Worm (Caenorhabditis elegans) whole organism, L3 larva: ENCODE results near the gene D2023.6.

Experiments
- R02D3.7 ChIP-seq: fragments of 150-350 bp; optimal IDR thresholded peaks from 2 replicates; lab custom pipeline; 2014; ENCODE audit warnings: missing biosample characterization, missing genetic modification characterization
- ZK546.5 ChIP-seq: sonication (generic microtip); optimal IDR thresholded peaks from 2 replicates; lab custom pipeline; 2017; ENCODE audit warnings: missing biosample characterization, missing genetic modification characterization
- aly-2 ChIP-seq: fragments of 150-350 bp; optimal IDR thresholded peaks from 2 replicates; lab custom pipeline; 2014; ENCODE audit warnings: missing biosample characterization, missing genetic modification characterization
- ama-1 ChIP-seq: fragments of 150-350 bp; optimal IDR thresholded peaks from 2 replicates; lab custom pipeline; 2018
- ceh-16 ChIP-seq: sonication (generic microtip); optimal IDR thresholded peaks from 2 replicates; lab custom pipeline; 2017; ENCODE audit warnings: missing biosample characterization, missing genetic modification characterization
- ceh-28 ChIP-seq: fragments of 150-350 bp; optimal IDR thresholded peaks from 2 replicates; lab custom pipeline; 2014; ENCODE audit warnings: missing biosample characterization, missing genetic modification reagents, missing genetic modification characterization
- ceh-82 ChIP-seq: fragments of 150-350 bp; optimal IDR thresholded peaks from 2 replicates; lab custom pipeline; 2014; ENCODE audit warnings: missing biosample characterization, missing genetic modification characterization
- ceh-9 ChIP-seq: sonication (generic microtip); optimal IDR thresholded peaks from 2 replicates; lab custom pipeline; 2018; ENCODE audit warnings: missing biosample characterization, missing genetic modification characterization
- daf-12 ChIP-seq: fragments of 150-350 bp; optimal IDR thresholded peaks from 2 replicates; lab custom pipeline; 2014; ENCODE audit warnings: missing biosample characterization, missing genetic modification reagents, missing genetic modification characterization
- egl-27 ChIP-seq: sonication (generic microtip); optimal IDR thresholded peaks from 4 replicates; lab custom pipeline; 2017; ENCODE audit warnings: missing biosample characterization, missing genetic modification reagents, missing genetic modification characterization
- egl-5 ChIP-seq: fragments of 150-350 bp; optimal IDR thresholded peaks from 2 replicates; lab custom pipeline; 2017; ENCODE audit warnings: missing biosample characterization, missing genetic modification reagents, missing genetic modification characterization, inconsistent platforms
- elt-1 ChIP-seq: fragments of 150-350 bp; optimal IDR thresholded peaks from 2 replicates; lab custom pipeline; 2014; ENCODE audit warnings: missing biosample characterization, missing genetic modification characterization
- elt-2 ChIP-seq: sonication (generic microtip); optimal IDR thresholded peaks from 2 replicates; lab custom pipeline; 2016; ENCODE audit warnings: missing genetic modification reagents, mild to moderate bottlenecking, missing genetic modification characterization, missing compliant biosample characterization
- elt-3 ChIP-seq, 3 experiments: fragments of 150-350 bp in 1 of 3; sonication (generic microtip) in 2 of 3; optimal IDR thresholded peaks; 2 replicates in 2 of 3; 4 replicates in 1 of 3; lab custom pipeline; 2014 to 2017; ENCODE audit warnings: missing biosample characterization in 3 of 3, missing genetic modification characterization in 3 of 3
- eor-1 ChIP-seq, 2 experiments: fragments of 150-350 bp; optimal IDR thresholded peaks; 2 replicates each; lab custom pipeline; 2014 to 2018; ENCODE audit warnings: missing biosample characterization in 2 of 2, missing genetic modification characterization in 2 of 2
- fkh-10 ChIP-seq: sonication (generic microtip); optimal IDR thresholded peaks from 2 replicates; lab custom pipeline; 2017; ENCODE audit warnings: missing biosample characterization, missing genetic modification reagents, missing genetic modification characterization
- fkh-2 ChIP-seq: fragments of 150-350 bp; optimal IDR thresholded peaks from 2 replicates; lab custom pipeline; 2014; ENCODE audit warnings: missing biosample characterization, missing genetic modification reagents, missing genetic modification characterization
- fos-1 ChIP-seq: fragments of 150-350 bp; optimal IDR thresholded peaks from 2 replicates; lab custom pipeline; 2014; ENCODE audit warnings: missing biosample characterization, missing genetic modification characterization
- hmg-11 ChIP-seq: sonication (generic microtip); optimal IDR thresholded peaks from 2 replicates; lab custom pipeline; 2016; ENCODE audit warnings: missing genetic modification characterization, missing compliant biosample characterization
- jun-1 ChIP-seq: fragments of 150-350 bp; optimal IDR thresholded peaks from 2 replicates; lab custom pipeline; 2014; ENCODE audit warnings: missing biosample characterization, missing genetic modification reagents, missing genetic modification characterization
- lin-15B ChIP-seq: fragments of 150-350 bp; optimal IDR thresholded peaks from 2 replicates; lab custom pipeline; 2014; ENCODE audit warnings: missing biosample characterization, missing genetic modification characterization
- lin-39 ChIP-seq: fragments of 150-350 bp; optimal IDR thresholded peaks from 2 replicates; lab custom pipeline; 2018; ENCODE audit warnings: missing biosample characterization, missing genetic modification reagents, missing genetic modification characterization
- lsy-12 ChIP-seq: sonication (generic microtip); optimal IDR thresholded peaks from 2 replicates; lab custom pipeline; 2016; ENCODE audit warnings: mild to moderate bottlenecking, missing genetic modification characterization, missing compliant biosample characterization
- mdl-1 ChIP-seq: fragments of 150-350 bp; optimal IDR thresholded peaks from 2 replicates; lab custom pipeline; 2014; ENCODE audit warnings: missing biosample characterization, missing genetic modification characterization
- mml-1 ChIP-seq: fragments of 150-350 bp; sonication (generic microtip); optimal IDR thresholded peaks from 3 replicates; lab custom pipeline; 2014; ENCODE audit warnings: missing biosample characterization, missing genetic modification characterization
- nfya-1 ChIP-seq: sonication (generic microtip); optimal IDR thresholded peaks from 2 replicates; lab custom pipeline; 2017; ENCODE audit warnings: missing genetic modification characterization, mild to moderate bottlenecking, missing compliant biosample characterization, antibody characterized with exemption, moderate library complexity; ENCODE audit not compliant: insufficient read depth
- nhr-11 ChIP-seq: fragments of 150-350 bp; optimal IDR thresholded peaks from 2 replicates; lab custom pipeline; 2014; ENCODE audit warnings: missing biosample characterization, missing genetic modification characterization
- nhr-12 ChIP-seq: fragments of 150-350 bp; optimal IDR thresholded peaks from 2 replicates; lab custom pipeline; 2014; ENCODE audit warnings: missing biosample characterization, missing genetic modification characterization
- nhr-23 ChIP-seq: fragments of 150-350 bp; optimal IDR thresholded peaks from 2 replicates; lab custom pipeline; 2014; ENCODE audit warnings: missing biosample characterization, missing genetic modification reagents, missing genetic modification characterization
- nhr-237 ChIP-seq: fragments of 150-350 bp; optimal IDR thresholded peaks from 2 replicates; lab custom pipeline; 2014; ENCODE audit warnings: missing biosample characterization, missing genetic modification characterization
- nhr-25 ChIP-seq: sonication (generic microtip); optimal IDR thresholded peaks from 2 replicates; lab custom pipeline; 2017; ENCODE audit warnings: missing biosample characterization, missing genetic modification characterization
- nhr-28 ChIP-seq: fragments of 150-350 bp; optimal IDR thresholded peaks from 2 replicates; lab custom pipeline; 2014; ENCODE audit warnings: missing biosample characterization, missing genetic modification characterization
- nhr-43 ChIP-seq: sonication (generic microtip); optimal IDR thresholded peaks from 2 replicates; lab custom pipeline; 2016; ENCODE audit warnings: mild to moderate bottlenecking, missing genetic modification characterization, missing compliant biosample characterization; ENCODE audit not compliant: poor library complexity, severe bottlenecking
- nhr-67 ChIP-seq: fragments of 150-350 bp; optimal IDR thresholded peaks from 2 replicates; lab custom pipeline; 2014; ENCODE audit warnings: missing biosample characterization, missing genetic modification characterization
- nhr-76 ChIP-seq: fragments of 150-350 bp; sonication (generic microtip); optimal IDR thresholded peaks from 5 replicates; lab custom pipeline; 2014; ENCODE audit warnings: missing biosample characterization, missing genetic modification characterization
- nhr-77 ChIP-seq: fragments of 150-350 bp; optimal IDR thresholded peaks from 2 replicates; lab custom pipeline; 2014; ENCODE audit warnings: missing biosample characterization, missing genetic modification characterization
- pha-4 ChIP-seq: fragments of 150-350 bp; optimal IDR thresholded peaks from 2 replicates; lab custom pipeline; 2014; ENCODE audit warnings: missing biosample characterization, missing genetic modification reagents, missing genetic modification characterization
- pqm-1 ChIP-seq: fragments of 150-350 bp; optimal IDR thresholded peaks from 2 replicates; lab custom pipeline; 2017; ENCODE audit warnings: missing biosample characterization, missing genetic modification characterization, inconsistent platforms
- sea-2 ChIP-seq: fragments of 150-350 bp; sonication (generic microtip); optimal IDR thresholded peaks from 4 replicates; lab custom pipeline; 2014; ENCODE audit warnings: missing biosample characterization, missing genetic modification reagents, missing genetic modification characterization
- skn-1 ChIP-seq: fragments of 150-350 bp; optimal IDR thresholded peaks from 2 replicates; lab custom pipeline; 2014; ENCODE audit warnings: missing biosample characterization, missing genetic modification characterization
- snpc-4 ChIP-seq: fragments of 150-350 bp; optimal IDR thresholded peaks from 2 replicates; lab custom pipeline; 2014; ENCODE audit warnings: missing biosample characterization, missing genetic modification characterization
- tbx-2 ChIP-seq: sonication (generic microtip); optimal IDR thresholded peaks from 2 replicates; lab custom pipeline; 2016; ENCODE audit warnings: mild to moderate bottlenecking, missing genetic modification characterization, missing compliant biosample characterization
- unc-39 ChIP-seq: sonication (generic microtip); optimal IDR thresholded peaks from 4 replicates; lab custom pipeline; 2017; ENCODE audit warnings: missing biosample characterization, missing genetic modification characterization
- unc-62 ChIP-seq: fragments of 150-350 bp; sonication (generic microtip); optimal IDR thresholded peaks from 4 replicates; lab custom pipeline; 2014; ENCODE audit warnings: missing biosample characterization, missing genetic modification reagents, missing genetic modification characterization
- zag-1 ChIP-seq: fragments of 150-350 bp; optimal IDR thresholded peaks from 2 replicates; lab custom pipeline; 2014; ENCODE audit warnings: missing biosample characterization, missing genetic modification characterization
- ztf-11 ChIP-seq: fragments of 150-350 bp; optimal IDR thresholded peaks from 2 replicates; lab custom pipeline; 2014; ENCODE audit warnings: missing biosample characterization, missing genetic modification characterization
- ztf-4 ChIP-seq: fragments of 150-350 bp; optimal IDR thresholded peaks from 2 replicates; lab custom pipeline; 2014; ENCODE audit warnings: missing biosample characterization, missing genetic modification characterization

D2023.6 gene

ce11 chrV:11820551-11820950, 6.6 kb upstream of the D2023.6 start:
- TF ChIP-seq ama-1 (peak; percentile 89), elt-2 (tag; lab: Kevin White, UChicago) (peak; percentile 62), pqm-1 (tag; lab: Kevin White, UChicago) (peak; percentile 50), ZK546.5 (tag; lab: Kevin White, UChicago) (no peak), nhr-43 (peak; percentile 34), pha-4 (tag; lab: Kevin White, UChicago) (no peak)
- TF ChIP-seq, all 47 proteins: peak for 4

DNA sequence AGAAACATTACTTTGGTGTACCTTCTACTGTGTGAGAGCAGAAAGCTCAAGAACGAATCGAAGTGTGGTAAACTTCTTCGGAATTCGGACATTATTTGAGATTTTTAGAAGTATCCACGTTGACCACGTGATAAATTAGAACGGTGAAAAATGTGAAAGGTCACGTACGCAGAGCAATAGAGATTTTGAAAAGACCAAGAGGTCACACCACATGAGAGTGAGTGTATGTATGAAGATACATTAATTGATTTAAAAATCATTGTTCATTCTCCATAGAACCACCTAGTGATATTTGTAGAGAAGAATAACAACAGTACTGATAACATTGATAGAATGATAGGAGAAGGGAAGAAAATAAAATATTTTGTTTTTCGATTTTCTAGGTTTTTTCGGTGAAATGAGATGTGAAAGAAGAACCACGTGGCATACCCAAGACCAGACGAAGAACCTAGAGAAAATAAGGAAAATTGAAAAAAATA, 4.7 kb upstream of the D2023.6 start, which contains the start of gene pyc-1:
Gene pyc-1 (minus strand): TSS at position 69 of the 479 bp plus-strand sequence.
- no peak for TF ChIP-seq skn-1
- no peak for TF ChIP-seq aly-2 (tag; lab: Kevin White, UChicago)
- no peak for TF ChIP-seq nhr-67 (tag; lab: Kevin White, UChicago)
- no peak for TF ChIP-seq snpc-4 (tag; lab: Kevin White, UChicago)
- TF ChIP-seq daf-12 (tag; lab: Kevin White, UChicago) = no peak
- TF ChIP-seq mdl-1 = no peak
- TF ChIP-seq elt-1 = no peak
- no peak for TF ChIP-seq nhr-77 (tag; lab: Kevin White, UChicago)
- no peak for TF ChIP-seq hmg-11 (tag; lab: Kevin White, UChicago)
- TF ChIP-seq nhr-11 = no peak
- no peak for TF ChIP-seq nhr-76 (tag; lab: Kevin White, UChicago)
- TF ChIP-seq nfya-1 (tag; lab: Kevin White, UChicago) = peak; percentile 30
- TF ChIP-seq ceh-82 (tag; lab: Kevin White, UChicago) = no peak
- no peak for TF ChIP-seq ztf-11 (tag; lab: Kevin White, UChicago)
- no peak for TF ChIP-seq lin-15B (tag; lab: Kevin White, UChicago)
- no peak for TF ChIP-seq nhr-28 (tag; lab: Kevin White, UChicago)
- no peak for TF ChIP-seq nhr-43
- TF ChIP-seq eor-1 (tag; optimal IDR thresholded peaks at IDR 0.05; lab: Kevin White, UChicago) = no peak
- TF ChIP-seq lin-39 (tag; lab: Kevin White, UChicago) = peak; percentile 15
- TF ChIP-seq elt-3 (tag; optimal IDR thresholded peaks at IDR 0.05; lab: Kevin White, UChicago) = no peak
- TF ChIP-seq ceh-16 = no peak
- peak; percentile 56 for TF ChIP-seq jun-1 (tag; lab: Kevin White, UChicago)
- no peak for TF ChIP-seq ceh-9
- no peak for TF ChIP-seq nhr-23 (tag; lab: Kevin White, UChicago)
- no peak for TF ChIP-seq tbx-2 (tag; lab: Kevin White, UChicago)
- no peak for TF ChIP-seq zag-1 (tag; lab: Kevin White, UChicago)
- no peak for TF ChIP-seq unc-39 (tag; lab: Kevin White, UChicago)
- peak; percentile 77 for TF ChIP-seq pha-4 (tag; lab: Kevin White, UChicago)
- TF ChIP-seq R02D3.7 (tag; lab: Kevin White, UChicago) = no peak
- TF ChIP-seq egl-5 = no peak
- peak; percentile 19 for TF ChIP-seq lsy-12
- no peak for TF ChIP-seq ZK546.5 (tag; lab: Kevin White, UChicago)
- TF ChIP-seq elt-2 (tag; lab: Kevin White, UChicago) = peak; percentile 71
- TF ChIP-seq fkh-2 (tag; lab: Kevin White, UChicago) = no peak
- peak; percentile 7 for TF ChIP-seq ceh-28
- TF ChIP-seq pqm-1 (tag; lab: Kevin White, UChicago) = peak; percentile 74
- no peak for TF ChIP-seq ztf-4 (tag; lab: Kevin White, UChicago)
- no peak for TF ChIP-seq nhr-25 (tag; lab: Kevin White, UChicago)
- TF ChIP-seq egl-27 (tag; lab: Kevin White, UChicago) = no peak
- TF ChIP-seq mml-1 (tag; lab: Kevin White, UChicago) = no peak
- TF ChIP-seq nhr-237 (tag; lab: Kevin White, UChicago) = no peak
- no peak for TF ChIP-seq fkh-10 (GFP tag; lab: Kevin White, UChicago)
- TF ChIP-seq nhr-12 (tag; lab: Kevin White, UChicago) = no peak
- peak; percentile 59 for TF ChIP-seq ama-1
- TF ChIP-seq unc-62 (GFP tag; lab: Kevin White, UChicago) = no peak
- no peak for TF ChIP-seq fos-1
- no peak for TF ChIP-seq sea-2 (GFP tag; lab: Kevin White, UChicago)
